Fruit fly (Drosophila melanogaster): ENCODE results near the gene Syx1A.
A peak's percentile ranks its signal among the peaks of the same experiment; 100 is the strongest.

The Syx1A gene

DNA sequence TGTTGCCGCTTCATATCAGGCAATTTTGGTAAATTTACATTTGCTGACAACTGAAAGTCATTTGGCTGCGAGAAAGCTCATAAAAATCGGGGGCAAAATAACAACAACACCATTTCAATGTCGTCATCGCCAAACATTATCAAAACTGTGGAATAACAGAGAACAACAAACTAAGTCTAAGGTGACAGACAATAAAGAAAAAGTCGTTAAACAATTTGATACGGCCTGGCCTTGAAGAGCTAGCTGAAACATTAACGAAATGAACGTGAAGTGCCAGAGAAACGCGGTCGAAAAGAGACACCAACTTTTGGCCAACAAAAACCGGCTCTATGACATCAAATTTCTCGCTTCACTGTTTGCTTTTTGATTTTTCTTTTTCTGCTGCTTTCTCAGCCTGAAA, 15.4 kb downstream of the Syx1A start:
- TF ChIP-seq Jra (GFP tag; optimal IDR thresholded peaks at IDR 0.05) (no peak), Rel (GFP tag; optimal IDR thresholded peaks at IDR 0.05) (no peak), Rel (tag; optimal IDR thresholded peaks at IDR 0.05) (peak; percentile 5)

DNA sequence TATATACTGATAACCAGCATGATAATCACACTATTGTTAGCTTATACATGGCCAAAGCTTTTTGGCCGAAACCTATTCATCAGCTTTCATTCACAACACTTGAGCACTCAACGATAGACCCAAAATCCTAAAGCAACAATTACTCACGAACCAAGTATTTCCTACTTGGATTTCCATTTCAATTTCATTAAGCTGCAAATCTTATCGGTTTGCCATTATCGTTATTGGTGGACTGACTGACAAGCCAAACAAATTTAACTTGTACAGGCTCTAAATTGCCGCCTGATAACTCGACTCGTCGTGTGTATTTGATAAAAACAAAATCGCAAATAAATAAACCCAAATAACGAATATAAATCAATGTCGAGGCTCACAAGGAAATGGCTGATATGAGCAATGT, 20.6 kb downstream of the Syx1A start:
- TF ChIP-seq Sp1 (GFP tag; optimal IDR thresholded peaks at IDR 0.05), result no peak
- TF ChIP-seq tai (GFP tag; optimal IDR thresholded peaks at IDR 0.05), result no peak
- TF ChIP-seq brk (GFP tag; optimal IDR thresholded peaks at IDR 0.05), result peak; percentile 34
- TF ChIP-seq h (GFP tag; optimal IDR thresholded peaks at IDR 0.05), result peak; percentile 33
- TF ChIP-seq foxo (GFP tag; optimal IDR thresholded peaks at IDR 0.05), result no peak
- no peak for TF ChIP-seq Vsx2 (GFP tag; optimal IDR thresholded peaks at IDR 0.05; ENCODE audit: partially characterized antibody)
- no peak for TF ChIP-seq GATAd (GFP tag; optimal IDR thresholded peaks at IDR 0.05)
- TF ChIP-seq lola (GFP tag; optimal IDR thresholded peaks at IDR 0.05), result no peak
- TF ChIP-seq CrebA (GFP tag; optimal IDR thresholded peaks at IDR 0.05; ENCODE audit: borderline replicate concordance), result peak; percentile 66

DNA sequence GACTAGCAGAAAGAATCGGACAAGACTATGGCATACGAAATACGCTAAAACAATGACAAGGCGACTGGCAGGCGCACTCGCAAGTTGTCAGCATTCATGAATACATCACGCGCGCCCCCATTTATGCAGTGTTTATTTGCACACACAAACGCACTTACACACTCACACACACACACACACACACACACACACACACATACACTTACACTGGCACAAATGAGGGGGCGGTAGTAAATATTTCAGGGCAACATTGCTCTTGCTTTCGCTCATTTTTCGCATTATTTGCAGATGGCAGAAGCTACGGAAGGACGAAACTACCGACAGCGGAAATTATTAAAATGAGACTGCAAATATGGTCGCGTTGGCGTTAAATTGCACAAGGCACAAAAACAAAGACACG, 25.9 kb downstream of the Syx1A start:
- TF ChIP-seq CG9705 (GFP tag; optimal IDR thresholded peaks at IDR 0.05), result no peak
- TF ChIP-seq Dfd (GFP tag; optimal IDR thresholded peaks at IDR 0.05), result peak; percentile 94

DNA sequence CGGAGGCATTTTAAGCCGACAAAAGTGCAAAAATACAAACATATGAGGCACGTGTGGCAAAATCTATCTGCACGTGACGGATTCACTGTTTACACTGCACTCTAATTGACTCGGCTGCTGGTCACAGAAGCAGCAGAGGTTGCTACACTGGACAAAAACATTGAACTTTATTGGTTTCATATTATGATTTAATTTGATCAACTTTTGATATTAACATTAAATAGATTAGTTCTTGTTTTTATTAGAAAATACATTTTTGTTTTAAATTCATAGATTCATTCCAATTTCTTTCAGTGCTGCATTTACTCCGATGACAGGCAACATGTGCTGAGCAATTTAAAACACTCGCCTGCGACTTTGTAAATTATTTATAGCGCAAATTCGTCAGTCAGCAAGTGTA, 26.5 kb downstream of the Syx1A start:
- TF ChIP-seq Sp1 (GFP tag; optimal IDR thresholded peaks at IDR 0.05), result no peak
- no peak for TF ChIP-seq Mio (GFP tag; optimal IDR thresholded peaks at IDR 0.05)
- TF ChIP-seq pan (optimal IDR thresholded peaks at IDR 0.05), result no peak
- TF ChIP-seq dsf (GFP tag; optimal IDR thresholded peaks at IDR 0.05; ENCODE audit: borderline replicate concordance), result no peak
- no peak for TF ChIP-seq CG32264 (GFP tag; optimal IDR thresholded peaks at IDR 0.05)
- no peak for TF ChIP-seq CrebA (GFP tag; optimal IDR thresholded peaks at IDR 0.05; ENCODE audit: borderline replicate concordance)
- TF ChIP-seq h (GFP tag; optimal IDR thresholded peaks at IDR 0.05), result no peak
- TF ChIP-seq CG9705 (GFP tag; optimal IDR thresholded peaks at IDR 0.05), result no peak
- no peak for TF ChIP-seq sage (GFP tag; optimal IDR thresholded peaks at IDR 0.05)
- TF ChIP-seq brk (GFP tag; optimal IDR thresholded peaks at IDR 0.05), result no peak
- no peak for TF ChIP-seq Vsx2 (GFP tag; optimal IDR thresholded peaks at IDR 0.05; ENCODE audit: partially characterized antibody)
- TF ChIP-seq ey (GFP tag; optimal IDR thresholded peaks at IDR 0.05), result no peak
- no peak for TF ChIP-seq Myc (optimal IDR thresholded peaks at IDR 0.05)
- TF ChIP-seq N (GFP tag; optimal IDR thresholded peaks at IDR 0.05), result no peak
- no peak for TF ChIP-seq Jra (GFP tag; optimal IDR thresholded peaks at IDR 0.05)
- no peak for TF ChIP-seq HLH106 (tag; optimal IDR thresholded peaks at IDR 0.05)
- TF ChIP-seq Hr83 (GFP tag; optimal IDR thresholded peaks at IDR 0.05; ENCODE audit: poor library complexity, severe bottlenecking), result no peak
- TF ChIP-seq Hr78 (GFP tag; optimal IDR thresholded peaks at IDR 0.05), result no peak

DNA sequence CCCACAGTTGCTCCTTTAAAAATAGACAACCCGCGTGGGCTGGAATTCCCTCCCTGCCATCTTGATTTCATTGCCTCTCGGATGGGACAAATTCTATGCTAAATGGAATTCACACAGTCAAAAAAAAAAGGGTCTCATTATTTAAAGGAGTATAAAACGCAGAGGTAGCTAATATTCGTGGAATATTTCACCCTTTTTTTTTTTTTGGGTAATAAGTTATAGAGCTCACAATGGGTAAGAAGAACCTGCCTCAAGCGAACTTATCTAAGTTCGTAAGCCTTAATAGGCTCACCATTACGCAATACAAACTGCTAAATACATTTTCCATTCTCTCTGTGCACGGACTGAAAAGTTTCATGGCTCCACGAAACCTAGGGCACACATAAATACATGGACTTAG, 31.9 kb downstream of the Syx1A start:
- TF ChIP-seq OdsH (GFP tag; optimal IDR thresholded peaks at IDR 0.05) (no peak), jim (GFP tag; optimal IDR thresholded peaks at IDR 0.05) (no peak), GATAd (GFP tag; optimal IDR thresholded peaks at IDR 0.05) (no peak), Dfd (GFP tag; optimal IDR thresholded peaks at IDR 0.05) (no peak), Jra (GFP tag; optimal IDR thresholded peaks at IDR 0.05) (no peak), brk (GFP tag; optimal IDR thresholded peaks at IDR 0.05) (no peak), sv (GFP tag; optimal IDR thresholded peaks at IDR 0.05) (no peak), CG9705 (GFP tag; optimal IDR thresholded peaks at IDR 0.05) (no peak), br (GFP tag; optimal IDR thresholded peaks at IDR 0.05) (no peak), usp (GFP tag; optimal IDR thresholded peaks at IDR 0.05) (no peak), Abd-B (GFP tag; optimal IDR thresholded peaks at IDR 0.05) (no peak)

DNA sequence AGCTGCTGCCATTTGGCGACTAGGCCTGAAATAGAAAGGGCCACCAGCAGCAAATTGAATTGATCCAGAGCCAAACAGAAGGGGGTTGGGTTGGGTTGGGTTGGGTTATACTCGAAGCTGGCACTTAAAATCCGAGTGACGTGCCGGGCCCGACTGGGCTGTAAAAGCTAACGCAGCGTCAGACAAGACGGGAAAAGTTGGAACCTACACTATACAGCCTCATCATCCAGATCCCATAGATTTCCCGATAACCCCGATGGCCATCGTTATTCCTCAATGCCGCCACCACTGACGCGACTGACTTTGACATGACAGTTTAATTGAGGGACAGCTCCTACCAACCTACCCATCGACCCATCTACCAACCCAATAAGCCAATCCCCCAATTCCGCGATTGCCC, 35.6 kb downstream of the Syx1A start:
- TF ChIP-seq Rel (GFP tag; optimal IDR thresholded peaks at IDR 0.05) (no peak), Rel (tag; optimal IDR thresholded peaks at IDR 0.05) (no peak), HLH106 (tag; optimal IDR thresholded peaks at IDR 0.05) (no peak), Vsx2 (GFP tag; optimal IDR thresholded peaks at IDR 0.05; ENCODE audit: partially characterized antibody) (no peak), woc (GFP tag; optimal IDR thresholded peaks at IDR 0.05) (no peak), brk (GFP tag; optimal IDR thresholded peaks at IDR 0.05) (no peak)
